Fruit fly (Drosophila melanogaster) whole organism, embryonic: ENCODE data around the gene Drsl5.
A peak's percentile ranks its signal among the peaks of the same experiment; 100 is the strongest.

Source experiments
- Aef1 ChIP-seq: fragments of 200-800 bp; sonication (Bioruptor generic); IDR thresholded peaks from 3 replicates; pipeline ENCODE4 v1.3.6; 2022; ENCODE audit warnings: missing biosample characterization, missing genetic modification characterization
- Atf-2 ChIP-seq: fragments of 200-800 bp; sonication (Bioruptor generic); optimal IDR thresholded peaks from 2 replicates; lab custom pipeline; 2016; ENCODE audit warnings: missing biosample characterization, missing genetic modification characterization
- BtbVII ChIP-seq: fragments of 200-800 bp; sonication (Bioruptor generic); optimal IDR thresholded peaks from 3 replicates; lab custom pipeline; 2017; ENCODE audit warnings: missing biosample characterization, mild to moderate bottlenecking, missing genetic modification characterization
- CG1024 ChIP-seq: fragments of 200-800 bp; sonication (Bioruptor generic); IDR thresholded peaks from 2 replicates; pipeline ENCODE4 v1.3.6; 2022; ENCODE audit warnings: missing biosample characterization, missing genetic modification characterization
- CG13624 ChIP-seq: fragments of 200-800 bp; sonication (Bioruptor generic); optimal IDR thresholded peaks from 2 replicates; lab custom pipeline; 2016; ENCODE audit warnings: missing biosample characterization, missing genetic modification characterization
- CG17568 ChIP-seq: fragments of 200-800 bp; sonication (Bioruptor generic); optimal IDR thresholded peaks from 2 replicates; lab custom pipeline; 2018; ENCODE audit warnings: missing biosample characterization, mild to moderate bottlenecking, missing genetic modification characterization, moderate library complexity
- CG17802 ChIP-seq: fragments of 200-800 bp; sonication (Bioruptor generic); optimal IDR thresholded peaks from 2 replicates; lab custom pipeline; 2018; ENCODE audit warnings: missing biosample characterization, mild to moderate bottlenecking, missing genetic modification characterization, moderate library complexity
- CG2129 ChIP-seq: fragments of 200-800 bp; sonication (Bioruptor generic); IDR thresholded peaks from 2 replicates; pipeline ENCODE4 v1.3.6; 2022; ENCODE audit warnings: missing biosample characterization, missing genetic modification characterization; ENCODE audit not compliant: partially characterized antibody
- CG2712 ChIP-seq: fragments of 200-800 bp; optimal IDR thresholded peaks from 3 replicates; lab custom pipeline; 2019; ENCODE audit warnings: missing biosample characterization, mild to moderate bottlenecking, missing genetic modification characterization, moderate library complexity
- CG2875 ChIP-seq: fragments of 200-800 bp; sonication (Bioruptor generic); optimal IDR thresholded peaks from 2 replicates; lab custom pipeline; 2017; ENCODE audit warnings: missing biosample characterization, mild to moderate bottlenecking, missing genetic modification characterization, missing genetic modification reagents
- CG30020 ChIP-seq: fragments of 200-800 bp; optimal IDR thresholded peaks from 2 replicates; lab custom pipeline; 2019; ENCODE audit warnings: missing biosample characterization, mild to moderate bottlenecking, missing genetic modification characterization, moderate library complexity
- CG32767 ChIP-seq: fragments of 200-800 bp; sonication (Bioruptor generic); IDR thresholded peaks from 2 replicates; pipeline ENCODE4 v1.3.6; 2022; ENCODE audit warnings: missing biosample characterization, missing genetic modification characterization
- CG3407 ChIP-seq: fragments of 200-800 bp; sonication (Bioruptor generic); optimal IDR thresholded peaks from 2 replicates; lab custom pipeline; 2018; ENCODE audit warnings: missing biosample characterization, mild to moderate bottlenecking, missing genetic modification characterization
- CG43689 ChIP-seq: fragments of 200-800 bp; sonication (Bioruptor generic); IDR thresholded peaks from 2 replicates; pipeline ENCODE4 v1.3.6; 2022; ENCODE audit warnings: missing biosample characterization, missing genetic modification characterization
- CG4404 ChIP-seq: fragments of 200-800 bp; sonication (Bioruptor generic); IDR thresholded peaks from 2 replicates; pipeline ENCODE4 v1.3.6; 2022; ENCODE audit warnings: missing biosample characterization, missing genetic modification characterization
- CG4820 ChIP-seq: fragments of 200-800 bp; sonication (Bioruptor generic); optimal IDR thresholded peaks from 3 replicates; lab custom pipeline; 2016; ENCODE audit warnings: missing biosample characterization, missing genetic modification characterization
- CG7357 ChIP-seq: fragments of 200-800 bp; sonication (Bioruptor generic); IDR thresholded peaks from 3 replicates; pipeline ENCODE4 v1.3.6; 2022; ENCODE audit warnings: missing biosample characterization, missing genetic modification characterization
- CG8290 ChIP-seq, 3 experiments: fragments of 200-800 bp; sonication (Bioruptor generic); optimal IDR thresholded peaks; 2 replicates each; lab custom pipeline; 2016 to 2019; ENCODE audit warnings: missing biosample characterization in 3 of 3, missing genetic modification characterization in 3 of 3, mild to moderate bottlenecking in 2 of 3, moderate library complexity in 1 of 3
- Doc2 ChIP-seq: fragments of 200-800 bp; sonication (Bioruptor generic); IDR thresholded peaks from 2 replicates; pipeline ENCODE4 v1.3.6; 2022; ENCODE audit warnings: missing biosample characterization, missing genetic modification characterization
- Ets65A ChIP-seq: fragments of 200-800 bp; sonication (Bioruptor generic); peaks from one replicate; lab custom pipeline; 2016; ENCODE audit warnings: missing biosample characterization, missing genetic modification characterization
- Ets97D ChIP-seq: fragments of 200-800 bp; sonication (Bioruptor generic); optimal IDR thresholded peaks from 3 replicates; lab custom pipeline; 2016; ENCODE audit warnings: missing biosample characterization, missing genetic modification characterization
- Hr78 ChIP-seq, 2 experiments: fragments of 200-800 bp in 1 of 2; fragments of >200 bp in 1 of 2; sonication (Bioruptor generic) in 1 of 2; optimal IDR thresholded peaks; 2 replicates each; lab custom pipeline; 2017 to 2019; ENCODE audit warnings: missing biosample characterization in 2 of 2, missing genetic modification characterization in 2 of 2, mild to moderate bottlenecking in 1 of 2, moderate library complexity in 1 of 2
- MTF-1 ChIP-seq: fragments of 200-800 bp; sonication (Bioruptor generic); optimal IDR thresholded peaks from 2 replicates; lab custom pipeline; 2018; ENCODE audit warnings: missing biosample characterization, mild to moderate bottlenecking, missing genetic modification characterization, borderline replicate concordance
- NC2α ChIP-seq: fragments of 200-800 bp; sonication (Bioruptor generic); optimal IDR thresholded peaks from 2 replicates; lab custom pipeline; 2016; ENCODE audit warnings: missing biosample characterization, missing genetic modification characterization
- NC2β ChIP-seq: fragments of 200-800 bp; sonication (Bioruptor generic); optimal IDR thresholded peaks from 2 replicates; lab custom pipeline; 2016; ENCODE audit warnings: missing biosample characterization, missing genetic modification characterization
- NK7.1 ChIP-seq: fragments of 200-800 bp; sonication (Bioruptor generic); optimal IDR thresholded peaks from 3 replicates; lab custom pipeline; 2016; ENCODE audit warnings: missing biosample characterization, missing genetic modification characterization
- NfI ChIP-seq: fragments of 200-800 bp; sonication (Bioruptor generic); optimal IDR thresholded peaks from 3 replicates; lab custom pipeline; 2018; ENCODE audit warnings: missing biosample characterization, mild to moderate bottlenecking, missing genetic modification characterization, moderate library complexity
- Sry-δ ChIP-seq: fragments of 200-800 bp; sonication (Bioruptor generic); optimal IDR thresholded peaks from 2 replicates; lab custom pipeline; 2016; ENCODE audit warnings: missing biosample characterization, missing genetic modification characterization
- Xbp1 ChIP-seq: fragments of 200-800 bp; sonication (Bioruptor generic); optimal IDR thresholded peaks from 3 replicates; lab custom pipeline; 2016; ENCODE audit warnings: missing biosample characterization, mild to moderate bottlenecking, missing genetic modification characterization
- Xrp1 ChIP-seq: fragments of 200-800 bp; sonication (Bioruptor generic); IDR thresholded peaks from 2 replicates; pipeline ENCODE4 v1.3.6; 2022; ENCODE audit warnings: missing biosample characterization, missing genetic modification characterization
- ato ChIP-seq: fragments of 200-800 bp; sonication (Bioruptor generic); IDR thresholded peaks from 2 replicates; pipeline ENCODE4 v1.3.6; 2022; ENCODE audit warnings: missing biosample characterization, missing genetic modification characterization; ENCODE audit not compliant: partially characterized antibody
- bcd ChIP-seq: fragments of 200-800 bp; sonication (Bioruptor generic); optimal IDR thresholded peaks from 2 replicates; lab custom pipeline; 2017; ENCODE audit warnings: missing biosample characterization, mild to moderate bottlenecking, missing genetic modification characterization
- chm ChIP-seq: fragments of 200-800 bp; sonication (Bioruptor generic); IDR thresholded peaks from 2 replicates; pipeline ENCODE4 v1.3.6; 2022; ENCODE audit warnings: missing biosample characterization, missing genetic modification characterization
- ci ChIP-seq: fragments of 200-800 bp; sonication (Bioruptor generic); IDR thresholded peaks from 3 replicates; pipeline ENCODE4 v1.3.6; 2022; ENCODE audit warnings: missing biosample characterization, missing genetic modification characterization
- esg ChIP-seq: fragments of 200-800 bp; sonication (Bioruptor generic); conservative IDR thresholded peaks from 2 replicates; pipeline ENCODE4 v1.3.6; 2022; ENCODE audit warnings: missing biosample characterization, missing genetic modification characterization
- eve ChIP-seq, 2 experiments: fragments of >200 bp; optimal IDR thresholded peaks; 2 replicates each; lab custom pipeline; 2017; ENCODE audit warnings: missing biosample characterization in 2 of 2, missing genetic modification characterization in 2 of 2
- exex ChIP-seq: fragments of 200-800 bp; sonication (Bioruptor generic); optimal IDR thresholded peaks from 4 replicates; lab custom pipeline; 2018; ENCODE audit warnings: missing biosample characterization, mild to moderate bottlenecking, missing genetic modification characterization, moderate library complexity
- hb ChIP-seq: fragments of 200-800 bp; sonication (Bioruptor generic); IDR thresholded peaks from 3 replicates; pipeline ENCODE4 v1.3.6; 2022; ENCODE audit warnings: missing biosample characterization, missing genetic modification characterization; ENCODE audit not compliant: partially characterized antibody
- ind ChIP-seq: fragments of 200-800 bp; sonication (Bioruptor generic); optimal IDR thresholded peaks from 3 replicates; lab custom pipeline; 2016; ENCODE audit warnings: missing biosample characterization, missing genetic modification characterization
- lilli ChIP-seq: fragments of 200-800 bp; sonication (Bioruptor generic); optimal IDR thresholded peaks from 3 replicates; lab custom pipeline; 2016; ENCODE audit warnings: missing biosample characterization, missing genetic modification characterization
- oc ChIP-seq: fragments of 200-800 bp; sonication (Bioruptor generic); optimal IDR thresholded peaks from 2 replicates; lab custom pipeline; 2018; ENCODE audit warnings: missing biosample characterization, mild to moderate bottlenecking, missing genetic modification characterization, moderate library complexity
- p53 ChIP-seq: fragments of 200-800 bp; sonication (Bioruptor generic); optimal IDR thresholded peaks from 2 replicates; lab custom pipeline; 2016; ENCODE audit warnings: missing biosample characterization, missing genetic modification characterization
- pho ChIP-seq: fragments of 200-800 bp; sonication (Bioruptor generic); optimal IDR thresholded peaks from 2 replicates; lab custom pipeline; 2016; ENCODE audit warnings: missing biosample characterization, missing genetic modification characterization
- psq ChIP-seq: fragments of 200-800 bp; sonication (Bioruptor generic); optimal IDR thresholded peaks from 2 replicates; lab custom pipeline; 2017; ENCODE audit warnings: missing biosample characterization, missing genetic modification characterization
- ro ChIP-seq: fragments of 200-800 bp; sonication (Bioruptor generic); IDR thresholded peaks from 2 replicates; pipeline ENCODE4 v1.3.6; 2022; ENCODE audit warnings: missing biosample characterization, missing genetic modification characterization
- salm ChIP-seq: fragments of 200-800 bp; sonication (Bioruptor generic); optimal IDR thresholded peaks from 2 replicates; lab custom pipeline; 2018; ENCODE audit warnings: missing biosample characterization, mild to moderate bottlenecking, missing genetic modification characterization
- slou ChIP-seq: fragments of 200-800 bp; sonication (Bioruptor generic); optimal IDR thresholded peaks from 3 replicates; lab custom pipeline; 2016; ENCODE audit warnings: missing biosample characterization, missing genetic modification characterization
- tio ChIP-seq: fragments of 200-800 bp; sonication (Bioruptor generic); optimal IDR thresholded peaks from 2 replicates; lab custom pipeline; 2017; ENCODE audit warnings: missing biosample characterization, missing genetic modification characterization, inconsistent platforms
- toy ChIP-seq: fragments of 200-800 bp; sonication (Bioruptor generic); IDR thresholded peaks from 2 replicates; pipeline ENCODE4 v1.3.6; 2022; ENCODE audit warnings: missing biosample characterization, missing genetic modification characterization
- tx ChIP-seq: fragments of 200-800 bp; sonication (Bioruptor generic); optimal IDR thresholded peaks from 2 replicates; lab custom pipeline; 2016; ENCODE audit warnings: missing biosample characterization, missing genetic modification characterization
- wor ChIP-seq: fragments of 200-800 bp; sonication (Bioruptor generic); IDR thresholded peaks from 2 replicates; pipeline ENCODE4 v1.3.6; 2022; ENCODE audit warnings: missing biosample characterization, missing genetic modification characterization
- yki ChIP-seq: fragments of >200 bp; optimal IDR thresholded peaks from 3 replicates; lab custom pipeline; 2018

Gene Drsl5

dm6 chr3L:3300345-3300744 is 16.2 kb upstream of the Drsl5 start (continued):
- TF ChIP-seq ato = no peak
- TF ChIP-seq slou (GFP tag; lab: Kevin White, UChicago) = no peak
- TF ChIP-seq bcd (GFP tag; lab: Kevin White, UChicago) = peak; percentile 49
- peak; percentile 46 for TF ChIP-seq BtbVII (GFP tag; lab: Kevin White, UChicago)
- TF ChIP-seq Xbp1 (GFP tag; lab: Kevin White, UChicago) = peak; percentile 49
- TF ChIP-seq CG1024 = peak; percentile 65
- TF ChIP-seq oc (tag; lab: Kevin White, UChicago) = peak; percentile 62
- TF ChIP-seq CG7357 (GFP tag; lab: Robert Waterston, UW) = peak; percentile 30; the same call in 1 of the 3 replicates
- TF ChIP-seq lilli = no peak
- TF ChIP-seq p53 (GFP tag; lab: Kevin White, UChicago) = no peak
- peak; percentile 35 for TF ChIP-seq CG13624 (GFP tag; lab: Kevin White, UChicago)
- TF ChIP-seq CG17802 = peak; percentile 4
- peak; percentile 41 for TF ChIP-seq CG3407 (GFP tag; lab: Kevin White, UChicago)
- TF ChIP-seq Doc2 = no peak
- TF ChIP-seq CG2875 (GFP tag; lab: Kevin White, UChicago) = peak; percentile 50
- no peak for TF ChIP-seq CG8290 (GFP tag; optimal IDR thresholded peaks at IDR 0.05; lab: Kevin White, UChicago)
- no peak for TF ChIP-seq CG8290 (tag; optimal IDR thresholded peaks at IDR 0.05; lab: Kevin White, UChicago)
- TF ChIP-seq esg = peak; percentile 59
- TF ChIP-seq CG4820 = peak; percentile 62
- TF ChIP-seq tx (GFP tag; lab: Kevin White, UChicago) = no peak
- TF ChIP-seq toy (GFP tag; lab: Robert Waterston, UW) = no peak
- TF ChIP-seq Sry-δ (GFP tag; lab: Kevin White, UChicago) = peak; percentile 15
- TF ChIP-seq chm = peak; percentile 75; the same call in 1 of the 2 replicates
- TF ChIP-seq Aef1 (GFP tag; lab: Robert Waterston, UW) = peak; percentile 62
- TF ChIP-seq psq (GFP tag; lab: Kevin White, UChicago) = no peak
- peak in 1 of 2 experiments; percentile 83 for TF ChIP-seq eve (GFP tag; optimal IDR thresholded peaks at IDR 0.05; lab: Kevin White, UChicago)
- peak; percentile 1 for TF ChIP-seq NfI
- TF ChIP-seq ind = peak; percentile 69
- TF ChIP-seq hb (GFP tag; lab: Robert Waterston, UW) = no peak
- TF ChIP-seq CG17568 (GFP tag; lab: Kevin White, UChicago) = no peak
- peak; percentile 53 for TF ChIP-seq wor (GFP tag; lab: Robert Waterston, UW)
- TF ChIP-seq NC2α = no peak
- TF ChIP-seq Ets65A (GFP tag; lab: Kevin White, UChicago) = peak; percentile 60
- peak; percentile 25 for TF ChIP-seq tio (GFP tag; lab: Kevin White, UChicago)
- TF ChIP-seq CG43689 = no peak
- TF ChIP-seq yki (lab: Kevin White, UChicago) = no peak
- TF ChIP-seq Atf-2 (GFP tag; lab: Kevin White, UChicago) = no peak
- peak; percentile 55; the same call in 1 of the 2 replicates for TF ChIP-seq CG32767 (GFP tag; lab: Robert Waterston, UW)
- no peak for TF ChIP-seq Hr78 (GFP tag; optimal IDR thresholded peaks at IDR 0.05; lab: Kevin White, UChicago)
- TF ChIP-seq pho (GFP tag; lab: Kevin White, UChicago) = no peak
- no peak for TF ChIP-seq NC2β (GFP tag; lab: Kevin White, UChicago)
- TF ChIP-seq CG4404 (GFP tag; lab: Robert Waterston, UW) = 0 out of 2 replicates have a peak, but pooled peaks have one; percentile 29
- TF ChIP-seq salm (tag; lab: Kevin White, UChicago) = peak; percentile 39
- peak; percentile 22 for TF ChIP-seq MTF-1 (GFP tag; lab: Kevin White, UChicago)
- TF ChIP-seq ci = peak; percentile 81
- peak; percentile 30 for TF ChIP-seq NK7.1 (GFP tag; lab: Kevin White, UChicago)
- peak; percentile 45; the same call in 1 of the 2 replicates for TF ChIP-seq ro (GFP tag; lab: Robert Waterston, UW)
- no peak for TF ChIP-seq CG30020 (tag; lab: Kevin White, UChicago)
- no peak for TF ChIP-seq exex (tag; lab: Kevin White, UChicago)
- TF ChIP-seq Xrp1 (GFP tag; lab: Robert Waterston, UW) = peak; percentile 78
- no peak for TF ChIP-seq CG2129 (GFP tag; lab: Robert Waterston, UW)
- TF ChIP-seq Ets97D (GFP tag; lab: Kevin White, UChicago) = no peak
- peak; percentile 73 for TF ChIP-seq CG2712 (tag; lab: Kevin White, UChicago)
